Fruit fly (Drosophila melanogaster) S2 (cell line): ENCODE data around the gene Muted.

ENCODE experiments used
- CG8478 ChIP-seq: fragments of >200 bp; optimal IDR thresholded peaks from 2 replicates; lab custom pipeline; 2018
- CTCF ChIP-seq, 2 experiments: fragments of >200 bp; optimal IDR thresholded peaks; 2 replicates each; lab custom pipeline; 2018

DNA sequence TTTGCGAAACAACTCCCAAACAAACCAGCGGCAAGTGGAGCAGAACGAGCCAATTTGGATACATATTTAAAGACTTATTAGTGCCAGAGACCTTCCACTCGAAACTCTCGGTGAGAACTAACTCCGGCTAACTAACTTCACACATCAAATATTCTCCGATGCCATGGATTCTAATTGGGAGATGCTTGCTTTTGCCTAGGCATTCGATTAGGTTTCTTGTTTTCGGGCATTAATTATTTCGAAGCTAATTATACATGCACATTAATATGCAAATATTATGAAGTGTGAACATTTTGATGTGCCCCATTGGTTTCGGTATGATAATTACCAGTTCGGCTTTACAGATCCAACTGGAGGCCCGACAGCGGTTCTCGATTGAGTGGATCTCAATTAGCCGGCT lies 20.3 kb upstream of the Muted start, which contains the start of gene CG5386:
- TF ChIP-seq CTCF (optimal IDR thresholded peaks at IDR 0.05; lab: Kevin White, UChicago) (no peak), CG8478 (no peak)
